Worm (Caenorhabditis elegans) whole organism, L4/young adult: ENCODE measurements around the gene alh-1.

Experiments
- W03F9.2 ChIP-seq: fragments of 150-350 bp; optimal IDR thresholded peaks from 2 replicates; lab custom pipeline; 2014; ENCODE audit warnings: missing biosample characterization, missing genetic modification characterization
- dao-5 ChIP-seq: sonication (generic microtip); optimal IDR thresholded peaks from 2 replicates; lab custom pipeline; 2016; ENCODE audit warnings: missing genotype, missing genetic modification characterization, moderate library complexity, missing compliant biosample characterization
- him-1 ChIP-seq: sonication (generic microtip); optimal IDR thresholded peaks from 2 replicates; lab custom pipeline; 2016; ENCODE audit warnings: missing genotype, missing genetic modification reagents, missing genetic modification characterization, missing compliant biosample characterization

- TF ChIP-seq him-1 (tag; lab: Kevin White, UChicago): no peak
- TF ChIP-seq W03F9.2 (tag; lab: Kevin White, UChicago): no peak
- no peak for TF ChIP-seq dao-5 (tag; lab: Kevin White, UChicago)
Measured at ce11 chrIII:5077150-5077814, at the start of gene alh-1.
